Worm (Caenorhabditis elegans): ENCODE data around the gene Y54G2A.57.

The Y54G2A.57 gene

ce11 chrIV:2998597-2999161, 28.9 kb downstream of the Y54G2A.57 start:
- TF ChIP-seq dox-1 (GFP tag; IDR thresholded peaks at IDR 0.05): peak; percentile 46; the same call in 1 of the 2 replicates
- TF ChIP-seq somi-1 (GFP tag; optimal IDR thresholded peaks at IDR 0.05): no peak
- TF ChIP-seq madf-3 (GFP tag; IDR thresholded peaks at IDR 0.05): no peak
- no peak for TF ChIP-seq egl-18 (GFP tag; IDR thresholded peaks at IDR 0.05)
- TF ChIP-seq snpc-1.1 (tag; optimal IDR thresholded peaks at IDR 0.05; ENCODE audit: insufficient read depth): no peak
- TF ChIP-seq cebp-1 (GFP tag; IDR thresholded peaks at IDR 0.05): no peak
- TF ChIP-seq cebp-1 (tag; optimal IDR thresholded peaks at IDR 0.05): peak; percentile 66
- no peak for TF ChIP-seq rec-8 (tag; optimal IDR thresholded peaks at IDR 0.05)
- TF ChIP-seq rcor-1 (GFP tag; IDR thresholded peaks at IDR 0.05): peak; percentile 12; the same call in 1 of the 2 replicates
- TF ChIP-seq egrh-3 (GFP tag; IDR thresholded peaks at IDR 0.05): peak; percentile 85
- 0 out of 2 replicates have a peak, but pooled peaks have one; percentile 32 for TF ChIP-seq madf-6 (GFP tag; IDR thresholded peaks at IDR 0.05)
- no peak for TF ChIP-seq ztf-25 (GFP tag; IDR thresholded peaks at IDR 0.05)
- TF ChIP-seq nhr-120 (GFP tag; IDR thresholded peaks at IDR 0.05): no peak
- TF ChIP-seq T26A5.8 (tag; optimal IDR thresholded peaks at IDR 0.05): no peak
- peak; percentile 38 for TF ChIP-seq lin-40 (tag; optimal IDR thresholded peaks at IDR 0.05)
- no peak for TF ChIP-seq unc-62 (GFP tag; optimal IDR thresholded peaks at IDR 0.05)
- TF ChIP-seq ccch-3 (GFP tag; optimal IDR thresholded peaks at IDR 0.05): no peak
- TF ChIP-seq C17E4.6 (GFP tag; IDR thresholded peaks at IDR 0.05): 0 out of 2 replicates have a peak, but pooled peaks have one; percentile 8
- TF ChIP-seq C06A6.2 (GFP tag; conservative IDR thresholded peaks at IDR 0.05): 0 out of 2 replicates have a peak, but pooled peaks have one; percentile 28
- 0 out of 2 replicates have a peak, but pooled peaks have one; percentile 33 for TF ChIP-seq nfyb-1 (GFP tag; IDR thresholded peaks at IDR 0.05)
- TF ChIP-seq hmg-1.2 (GFP tag; IDR thresholded peaks at IDR 0.05): 0 out of 2 replicates have a peak, but pooled peaks have one; percentile 27
- no peak for TF ChIP-seq aptf-3 (GFP tag; IDR thresholded peaks at IDR 0.05)
- TF ChIP-seq K12H6.12 (tag; optimal IDR thresholded peaks at IDR 0.05): peak; percentile 80
- no peak for TF ChIP-seq lin-54 (GFP tag; optimal IDR thresholded peaks at IDR 0.05)
- TF ChIP-seq ceh-27 (GFP tag; optimal IDR thresholded peaks at IDR 0.05): peak; percentile 63
- TF ChIP-seq F57C9.4 (tag; optimal IDR thresholded peaks at IDR 0.05): no peak
- TF ChIP-seq lir-1 (GFP tag; conservative IDR thresholded peaks at IDR 0.05): no peak
- no peak for TF ChIP-seq chd-7 (tag; optimal IDR thresholded peaks at IDR 0.05)
- TF ChIP-seq B0336.3 (GFP tag; IDR thresholded peaks at IDR 0.05): peak; percentile 31; the same call in 1 of the 2 replicates
- TF ChIP-seq madf-10 (tag; optimal IDR thresholded peaks at IDR 0.05): peak; percentile 98
- TF ChIP-seq lin-35 (GFP tag; optimal IDR thresholded peaks at IDR 0.05): peak in 1 of 3 experiments; percentile 16
- TF ChIP-seq sdz-38 (tag; optimal IDR thresholded peaks at IDR 0.05): no peak
- peak; percentile 30 for TF ChIP-seq attf-5 (GFP tag; optimal IDR thresholded peaks at IDR 0.05)
- TF ChIP-seq lag-1 (GFP tag; IDR thresholded peaks at IDR 0.05): no peak
- peak; percentile 96 for TF ChIP-seq zfh-2 (GFP tag; conservative IDR thresholded peaks at IDR 0.05)
- TF ChIP-seq pha-4 (tag; optimal IDR thresholded peaks at IDR 0.05): no peak
- 0 out of 2 replicates have a peak, but pooled peaks have one; percentile 7 for TF ChIP-seq egl-44 (GFP tag; IDR thresholded peaks at IDR 0.05)
- TF ChIP-seq snpc-4 (GFP tag; optimal IDR thresholded peaks at IDR 0.05): no peak
- TF ChIP-seq snpc-4 (tag; optimal IDR thresholded peaks at IDR 0.05): peak in 1 of 4 experiments; percentile 15
- TF ChIP-seq hlh-26 (GFP tag; conservative IDR thresholded peaks at IDR 0.05): no peak
- TF ChIP-seq mcd-1 (GFP tag; IDR thresholded peaks at IDR 0.05): peak; percentile 45; the same call in 1 of the 2 replicates

Measured in whole organism, young adult.